Worm (Caenorhabditis elegans): ENCODE data around the gene zhit-1.

Gene zhit-1

DNA sequence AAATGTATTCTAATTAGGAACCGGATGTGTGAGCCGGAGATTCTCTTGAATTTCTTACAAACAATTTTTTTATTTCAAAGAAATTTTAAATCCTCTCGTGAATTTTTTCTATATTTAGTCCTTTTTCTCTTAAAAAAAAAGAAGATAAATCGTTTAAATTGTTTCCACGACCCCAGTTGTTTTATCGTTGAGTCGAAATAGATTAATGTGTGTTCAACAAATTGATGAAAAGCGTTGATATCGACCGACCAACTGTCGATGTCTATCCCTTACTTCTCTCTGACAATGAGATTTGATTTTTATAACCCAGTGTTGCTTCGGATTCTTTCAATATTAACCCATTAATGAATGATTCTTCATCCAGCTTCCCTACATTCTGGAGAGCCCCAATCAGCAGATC lies 9.9 kb upstream of the zhit-1 start, which contains the start of gene CD4.1:
Gene CD4.1 (plus strand): TSS at position 301 of the 400 bp plus-strand sequence.
- TF ChIP-seq hlh-1 (tag; optimal IDR thresholded peaks at IDR 0.05) (peak; percentile 12), mab-5 (tag; optimal IDR thresholded peaks at IDR 0.05) (no peak), pha-4 (tag; optimal IDR thresholded peaks at IDR 0.05) (no peak), ces-1 (GFP tag; optimal IDR thresholded peaks at IDR 0.05) (no peak), snpc-4 (tag; optimal IDR thresholded peaks at IDR 0.05) (no peak), lin-13 (tag; optimal IDR thresholded peaks at IDR 0.05) (no peak), nhr-12 (tag; optimal IDR thresholded peaks at IDR 0.05) (no peak), ham-2 (GFP tag; optimal IDR thresholded peaks at IDR 0.05) (no peak)

DNA sequence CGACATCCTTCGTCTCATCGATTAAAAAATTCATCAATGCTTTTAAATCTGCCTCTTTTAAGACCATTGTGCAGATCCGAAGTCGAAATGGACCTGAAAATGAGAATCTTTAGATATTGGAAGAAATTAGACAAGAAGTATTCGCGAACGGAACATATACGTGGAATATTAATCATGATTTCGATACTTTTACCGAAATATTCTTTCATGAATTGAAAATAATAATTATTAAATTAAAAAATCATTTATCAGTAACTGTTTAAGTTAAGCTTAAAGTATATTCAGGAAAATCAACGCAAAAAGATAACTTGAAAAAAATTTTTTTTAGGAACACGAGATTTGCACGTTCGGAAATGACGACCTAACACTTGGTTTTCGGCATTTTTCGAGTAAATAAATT lies 4.9 kb upstream of the zhit-1 start, which contains the start of gene CD4.8:
Gene CD4.8 (minus strand): TSS at position 101 of the 400 bp plus-strand sequence.
- TF ChIP-seq ceh-39 (tag; optimal IDR thresholded peaks at IDR 0.05) (no peak), ceh-83 (GFP tag; optimal IDR thresholded peaks at IDR 0.05) (no peak), nhr-28 (tag; optimal IDR thresholded peaks at IDR 0.05) (no peak), cnd-1 (tag; optimal IDR thresholded peaks at IDR 0.05) (no peak), nhr-12 (tag; optimal IDR thresholded peaks at IDR 0.05) (no peak)

DNA sequence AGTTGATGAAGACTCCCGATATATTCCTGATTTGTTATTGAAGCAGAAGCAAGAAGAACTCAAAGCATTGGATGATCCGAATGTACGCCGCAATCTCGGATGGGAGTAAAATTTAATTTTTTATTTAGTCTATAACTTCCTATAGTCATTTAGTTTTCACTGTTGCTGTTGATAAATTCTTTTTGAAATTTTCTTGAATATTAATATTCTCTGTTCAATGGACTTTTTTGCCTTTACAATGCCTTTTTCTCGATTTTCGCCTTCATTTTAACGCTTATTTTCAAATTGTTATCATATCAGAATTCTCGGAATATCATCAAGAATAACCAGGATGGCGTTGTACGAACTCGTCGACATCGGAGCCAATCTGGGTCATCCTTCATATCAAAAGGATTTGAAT lies 2.0 kb downstream of the zhit-1 start, which contains the start of gene crn-2:
Gene crn-2 (plus strand): TSS at position 301 of the 400 bp plus-strand sequence.
- TF ChIP-seq snpc-4 (tag; optimal IDR thresholded peaks at IDR 0.05) (no peak), flh-1 (GFP tag; optimal IDR thresholded peaks at IDR 0.05) (no peak), ztf-11 (tag; optimal IDR thresholded peaks at IDR 0.05) (no peak), bed-3 (GFP tag; optimal IDR thresholded peaks at IDR 0.05) (no peak), hlh-1 (tag; optimal IDR thresholded peaks at IDR 0.05) (no peak), lin-13 (tag; optimal IDR thresholded peaks at IDR 0.05) (no peak), sem-2 (GFP tag; optimal IDR thresholded peaks at IDR 0.05) (no peak)

DNA sequence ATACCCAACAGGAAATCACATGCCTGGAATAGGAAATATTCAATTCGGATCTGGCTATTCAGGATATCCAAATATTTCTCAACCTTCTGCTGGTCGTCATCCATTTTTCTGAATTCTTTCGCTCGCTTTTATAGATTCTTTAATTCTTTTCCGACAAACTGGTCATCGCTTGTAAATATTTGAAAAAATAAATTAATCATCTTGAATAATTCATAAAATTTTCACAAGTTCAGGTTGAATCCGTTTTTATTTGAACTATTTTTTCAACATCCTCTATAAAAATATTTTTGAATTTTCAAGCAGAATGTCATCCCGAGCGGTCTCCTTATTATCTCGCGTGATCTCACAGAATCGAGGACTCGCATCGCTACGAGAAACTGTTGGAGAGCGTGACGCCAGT lies 2.9 kb downstream of the zhit-1 start, which contains the start of gene mrpl-48:
Gene mrpl-48 (plus strand): TSS at position 301 of the 400 bp plus-strand sequence.
- no peak for TF ChIP-seq lin-13 (tag; optimal IDR thresholded peaks at IDR 0.05)
- no peak for TF ChIP-seq nhr-28 (tag; optimal IDR thresholded peaks at IDR 0.05)
- no peak for TF ChIP-seq ces-1 (GFP tag; optimal IDR thresholded peaks at IDR 0.05)
- no peak for TF ChIP-seq ztf-11 (tag; optimal IDR thresholded peaks at IDR 0.05)

DNA sequence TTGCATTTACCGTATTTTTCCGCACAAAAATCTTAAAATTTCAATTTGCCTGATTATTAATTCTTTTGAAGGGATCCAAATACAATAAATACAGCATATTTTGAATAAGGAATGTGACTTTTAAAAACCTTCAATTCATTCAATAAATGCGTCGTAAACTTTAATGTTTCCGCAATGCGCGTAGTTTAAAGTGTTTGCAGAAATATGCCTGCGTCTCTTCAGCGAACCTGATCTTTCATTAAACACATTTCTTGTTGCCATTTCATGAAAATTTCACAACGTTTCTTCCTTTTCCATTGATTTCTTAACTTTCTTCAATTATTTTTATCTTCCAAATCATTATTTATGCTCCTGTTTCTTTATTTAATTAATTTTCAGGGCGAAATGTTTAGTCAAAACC lies 4.0 kb downstream of the zhit-1 start, which contains the start of gene vps-37:
Gene vps-37 (plus strand): TSS at position 378 of the 400 bp plus-strand sequence.
- TF ChIP-seq ces-1 (GFP tag; optimal IDR thresholded peaks at IDR 0.05) = peak; percentile 98
- TF ChIP-seq mls-2 (tag; optimal IDR thresholded peaks at IDR 0.05) = peak; percentile 32
- peak; percentile 4 for TF ChIP-seq unc-62 (GFP tag; optimal IDR thresholded peaks at IDR 0.05)
- TF ChIP-seq unc-120 (tag; optimal IDR thresholded peaks at IDR 0.05; ENCODE audit: poor library complexity, severe bottlenecking) = no peak
- TF ChIP-seq pha-4 (tag; optimal IDR thresholded peaks at IDR 0.05) = peak; percentile 72
- peak; percentile 18 for TF ChIP-seq bed-3 (GFP tag; optimal IDR thresholded peaks at IDR 0.05)
- no peak for TF ChIP-seq ham-2 (GFP tag; optimal IDR thresholded peaks at IDR 0.05)
- TF ChIP-seq nhr-237 (tag; optimal IDR thresholded peaks at IDR 0.05) = peak; percentile 70
- peak; percentile 43 for TF ChIP-seq lin-13 (tag; optimal IDR thresholded peaks at IDR 0.05)
- TF ChIP-seq lsy-2 (tag; optimal IDR thresholded peaks at IDR 0.05) = peak; percentile 86
- no peak for TF ChIP-seq elt-1 (tag; optimal IDR thresholded peaks at IDR 0.05; ENCODE audit: borderline replicate concordance, insufficient read depth)
- no peak for TF ChIP-seq nhr-12 (tag; optimal IDR thresholded peaks at IDR 0.05)
- TF ChIP-seq blmp-1 (tag; optimal IDR thresholded peaks at IDR 0.05) = no peak
- peak; percentile 56 for TF ChIP-seq sptf-1 (tag; optimal IDR thresholded peaks at IDR 0.05)
- peak; percentile 3 for TF ChIP-seq ztf-11 (tag; optimal IDR thresholded peaks at IDR 0.05)
- TF ChIP-seq nhr-28 (tag; optimal IDR thresholded peaks at IDR 0.05) = no peak
- no peak for TF ChIP-seq zip-8 (tag; optimal IDR thresholded peaks at IDR 0.05)
- TF ChIP-seq ceh-83 (GFP tag; optimal IDR thresholded peaks at IDR 0.05) = no peak
- no peak for TF ChIP-seq snpc-4 (tag; optimal IDR thresholded peaks at IDR 0.05)
- TF ChIP-seq nhr-2 (tag; optimal IDR thresholded peaks at IDR 0.05) = no peak
- TF ChIP-seq M03D4.4 (tag; optimal IDR thresholded peaks at IDR 0.05) = peak; percentile 51
- no peak for TF ChIP-seq unc-39 (tag; optimal IDR thresholded peaks at IDR 0.05)
- peak; percentile 11 for TF ChIP-seq ceh-43 (GFP tag; optimal IDR thresholded peaks at IDR 0.05)
- TF ChIP-seq hlh-1 (tag; optimal IDR thresholded peaks at IDR 0.05) = no peak
- TF ChIP-seq ceh-39 (tag; optimal IDR thresholded peaks at IDR 0.05) = peak; percentile 44
- TF ChIP-seq flh-1 (GFP tag; optimal IDR thresholded peaks at IDR 0.05) = no peak
- TF ChIP-seq lin-32 (GFP tag; optimal IDR thresholded peaks at IDR 0.05) = no peak
- peak; percentile 76 for TF ChIP-seq mep-1 (tag; optimal IDR thresholded peaks at IDR 0.05)
- no peak for TF ChIP-seq elt-3 (tag; optimal IDR thresholded peaks at IDR 0.05)
- TF ChIP-seq nhr-76 (tag; optimal IDR thresholded peaks at IDR 0.05) = no peak
- no peak for TF ChIP-seq mab-5 (tag; optimal IDR thresholded peaks at IDR 0.05)
- peak; percentile 21 for TF ChIP-seq drap-1 (GFP tag; optimal IDR thresholded peaks at IDR 0.05)
- no peak for TF ChIP-seq tbx-8 (GFP tag; optimal IDR thresholded peaks at IDR 0.05)
- peak; percentile 39 for TF ChIP-seq cnd-1 (tag; optimal IDR thresholded peaks at IDR 0.05)

Data from whole organism, mixed stage, embryonic.